Worm (Caenorhabditis elegans) whole organism, late embryonic: ENCODE results near the gene C04C3.6.

Experiments used
- F13H6.1 ChIP-seq: sonication (generic microtip); optimal IDR thresholded peaks from 2 replicates; lab custom pipeline; 2016; ENCODE audit warnings: missing genetic modification characterization, missing compliant biosample characterization
- T23F11.4 ChIP-seq: fragments of 200-800 bp; sonication (Bioruptor generic); optimal IDR thresholded peaks from 2 replicates; lab custom pipeline; 2018; ENCODE audit warnings: mild to moderate bottlenecking, missing genetic modification characterization, missing compliant biosample characterization
- ceh-9 ChIP-seq: sonication (generic microtip); optimal IDR thresholded peaks from 2 replicates; lab custom pipeline; 2016; ENCODE audit warnings: mild to moderate bottlenecking, missing genetic modification characterization, inconsistent platforms, missing compliant biosample characterization
- eyg-1 ChIP-seq: sonication (generic microtip); optimal IDR thresholded peaks from 2 replicates; lab custom pipeline; 2016; ENCODE audit warnings: missing genotype, missing genetic modification characterization, missing compliant biosample characterization
- fkh-10 ChIP-seq: fragments of 150-350 bp; optimal IDR thresholded peaks from 2 replicates; lab custom pipeline; 2014; ENCODE audit warnings: missing biosample characterization, missing genetic modification reagents, missing genetic modification characterization
- nfya-1 ChIP-seq: sonication (generic microtip); optimal IDR thresholded peaks from 2 replicates; lab custom pipeline; 2017; ENCODE audit warnings: missing genetic modification characterization, mild to moderate bottlenecking, missing compliant biosample characterization, antibody characterized with exemption, moderate library complexity
- zip-5 ChIP-seq: sonication (generic microtip); optimal IDR thresholded peaks from 2 replicates; lab custom pipeline; 2016; ENCODE audit warnings: missing genetic modification characterization, missing compliant biosample characterization

C04C3.6 gene

DNA sequence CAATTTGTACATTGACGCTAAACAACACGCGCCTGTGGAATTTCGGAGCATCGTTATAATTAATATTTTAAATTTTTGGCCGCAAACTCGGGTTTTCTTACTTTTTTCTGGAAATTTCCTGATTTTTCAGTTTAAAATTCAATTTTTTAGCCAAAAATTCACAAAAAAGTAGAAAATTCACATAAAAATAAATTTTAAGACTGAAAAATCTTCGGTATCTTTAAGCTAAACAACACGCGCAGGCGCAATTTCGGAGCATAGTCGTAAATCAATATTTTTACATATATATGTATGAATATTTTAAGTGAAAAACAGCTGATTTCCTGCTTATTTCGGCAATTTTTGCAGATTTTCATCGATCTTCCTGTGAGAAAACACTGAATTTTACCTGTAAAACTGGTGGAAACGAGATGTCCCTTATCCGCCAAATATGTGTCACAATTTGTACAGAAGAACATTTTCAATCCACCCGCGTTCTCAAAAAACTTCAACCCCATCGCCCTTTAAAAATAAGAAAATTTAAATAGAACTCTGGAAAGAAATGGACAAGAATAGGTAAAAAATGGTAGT, 40.0 kb downstream of the C04C3.6 start, which contains the start of gene B0546.3:
TSS of gene B0546.3 (minus strand) at position 504 of the 570 bp plus-strand sequence.
- TF ChIP-seq fkh-10 (GFP tag; lab: Kevin White, UChicago) (no peak), zip-5 (tag; lab: Kevin White, UChicago) (no peak)

DNA sequence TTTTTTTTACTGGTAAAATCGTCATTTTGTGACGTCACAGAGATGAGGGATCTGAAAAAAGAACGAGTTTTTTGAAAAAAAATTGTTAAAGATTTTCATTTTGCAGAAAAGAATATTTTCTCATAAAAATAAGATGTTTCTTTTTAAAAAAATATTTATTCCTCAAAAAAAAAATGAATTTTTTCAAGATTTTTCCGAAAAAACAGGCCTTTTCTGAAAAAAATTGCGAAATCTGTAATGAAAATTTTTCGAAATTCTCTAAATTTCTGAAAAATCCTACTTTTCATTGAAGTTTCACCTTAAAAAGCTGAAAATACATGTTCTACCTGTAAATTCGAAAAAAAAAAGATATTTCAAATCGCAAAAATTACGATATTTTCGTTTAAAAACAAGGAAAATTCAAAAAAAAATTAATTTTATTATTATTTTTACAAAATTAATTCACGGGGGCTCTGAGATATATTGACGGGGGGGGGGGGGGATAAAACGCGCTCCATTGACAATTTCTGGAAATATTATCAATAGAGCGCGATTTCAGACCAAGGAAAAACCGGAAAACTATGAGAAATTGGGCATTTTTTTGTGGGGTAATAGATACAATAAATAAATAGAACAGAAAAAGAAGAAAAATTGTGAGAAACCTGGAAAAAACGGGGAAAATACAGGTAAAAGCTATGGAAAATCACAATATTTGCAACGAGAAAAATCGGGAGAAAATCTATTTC, 44.2 kb downstream of the C04C3.6 start, which contains the start of gene otub-4:
TSS of gene otub-4 (minus strand) at position 51 of the 725 bp plus-strand sequence.
- TF ChIP-seq ceh-9 (tag; lab: Kevin White, UChicago), result no peak

DNA sequence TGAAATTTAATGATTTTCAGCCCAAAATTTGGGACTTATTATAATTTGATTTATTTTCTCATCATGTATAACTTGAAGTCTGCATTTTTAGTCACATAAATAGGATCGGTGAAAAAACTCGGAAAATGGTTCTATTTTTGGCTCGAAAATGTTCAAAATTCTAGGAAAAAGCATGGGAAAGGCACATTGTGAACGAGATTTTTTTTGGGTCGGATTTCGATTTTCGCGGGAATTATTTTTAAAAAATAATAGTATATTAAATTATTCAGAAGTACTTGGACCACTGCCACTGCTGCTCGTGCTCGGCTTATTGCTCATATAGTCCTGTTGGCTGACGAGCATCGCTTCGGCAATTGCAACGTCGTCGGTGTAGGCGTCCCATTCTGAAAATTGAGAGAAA, 49.0 kb downstream of the C04C3.6 start:
- no peak for TF ChIP-seq nfya-1 (tag; lab: Kevin White, UChicago)
- TF ChIP-seq F13H6.1 (tag; lab: Kevin White, UChicago), result no peak
- no peak for TF ChIP-seq T23F11.4 (GFP tag; lab: Kevin White, UChicago)
- TF ChIP-seq eyg-1 (tag; lab: Kevin White, UChicago), result no peak
